Worm (Caenorhabditis elegans): ENCODE measurements around the gene T08B6.4.

DNA sequence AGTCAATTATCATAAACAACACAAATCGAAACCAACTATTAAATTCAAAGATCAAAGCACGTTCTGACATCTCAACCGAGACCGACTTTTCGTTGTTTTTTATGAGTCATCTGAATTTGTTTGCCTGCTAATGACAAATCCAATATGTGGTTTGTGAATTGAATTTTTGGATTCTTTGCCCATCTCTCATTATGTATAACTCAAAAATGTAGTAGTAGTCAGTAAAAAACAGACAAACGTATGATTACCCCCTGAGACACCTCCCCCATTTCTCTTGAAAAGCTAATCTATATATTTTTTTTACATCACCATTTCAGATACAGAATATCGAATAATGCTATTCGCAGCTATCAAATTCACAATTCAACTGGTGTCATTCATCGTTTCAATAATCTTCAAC lies 40.3 kb downstream of the T08B6.4 start, which contains the start of gene str-169:
- TF ChIP-seq elt-3 (tag; optimal IDR thresholded peaks at IDR 0.05): no peak
- no peak for TF ChIP-seq nhr-76 (tag; optimal IDR thresholded peaks at IDR 0.05)
- no peak for TF ChIP-seq mab-5 (tag; optimal IDR thresholded peaks at IDR 0.05)
- TF ChIP-seq mep-1 (tag; optimal IDR thresholded peaks at IDR 0.05): no peak
